Fruit fly (Drosophila melanogaster) whole organism, larva: Measurements from ENCODE around the gene Cchl.

ENCODE experiments used
- noc ChIP-seq: fragments of 200-800 bp; sonication (Bioruptor generic); optimal IDR thresholded peaks from 3 replicates; lab custom pipeline; 2019; ENCODE audit warnings: missing biosample characterization, mild to moderate bottlenecking, missing genetic modification characterization, moderate library complexity

Gene Cchl

DNA sequence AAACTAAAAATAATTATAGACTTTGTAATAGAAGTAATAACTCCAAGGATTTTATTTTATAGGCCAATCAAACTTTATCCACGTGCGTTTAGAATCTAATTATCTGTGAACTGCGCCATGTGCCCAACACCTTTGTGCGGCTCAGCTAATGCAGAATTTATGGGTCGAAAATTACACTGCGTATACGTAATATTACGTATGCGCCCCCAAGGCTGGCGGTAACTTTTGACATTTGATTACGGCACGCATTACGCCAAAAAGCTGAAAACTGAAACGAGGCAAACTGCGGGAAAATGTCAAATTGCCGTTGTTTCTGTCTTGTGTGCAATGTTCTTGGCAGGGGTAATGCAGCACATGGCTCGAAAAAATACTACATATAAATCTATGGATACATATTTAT is 35.7 kb downstream of the Cchl start:
- no peak for TF ChIP-seq noc (tag; lab: Kevin White, UChicago)

- no peak for TF ChIP-seq noc (tag; lab: Kevin White, UChicago)
These were observed 37.5 kb downstream of the Cchl start for dm6 chr3R:21989770-21990169.

DNA sequence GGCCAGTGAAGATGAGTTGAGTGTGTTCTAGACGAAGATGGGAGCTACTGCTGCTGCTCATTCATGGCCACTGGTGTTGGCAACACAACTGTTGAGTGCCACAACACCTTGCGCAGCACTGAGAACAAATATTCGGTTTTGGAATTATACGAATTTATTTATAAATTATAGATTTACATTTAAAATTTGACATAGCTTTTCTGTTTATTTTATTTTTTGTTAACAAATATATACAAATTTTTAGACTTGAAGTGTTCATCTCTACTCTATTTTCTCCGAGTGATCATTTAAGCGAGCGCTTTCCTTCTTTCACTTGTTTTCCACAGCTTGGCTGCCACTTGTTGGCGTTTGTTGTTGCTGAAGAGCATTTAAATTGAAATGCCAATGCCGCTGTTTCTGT is 39.7 kb downstream of the Cchl start:
- no peak for TF ChIP-seq noc (tag; lab: Kevin White, UChicago)

DNA sequence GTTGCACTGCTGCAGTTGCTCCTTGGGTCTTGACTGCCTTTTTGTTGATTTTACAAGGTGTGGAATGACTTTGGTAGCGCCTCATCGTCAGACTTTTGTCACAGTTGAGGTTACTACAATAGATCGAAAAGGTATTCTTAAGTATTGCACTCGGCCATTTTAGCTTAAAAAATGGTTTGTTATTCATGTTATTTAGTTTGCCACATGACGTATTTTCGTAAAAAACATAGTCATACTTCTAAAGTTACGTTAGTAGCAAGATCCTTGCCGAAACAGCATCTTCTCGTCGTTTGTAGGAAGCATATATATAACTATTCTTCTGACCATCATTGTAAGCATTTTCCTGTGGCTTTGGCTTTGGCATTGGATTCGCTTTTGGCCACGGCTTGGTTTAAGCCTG is 47.9 kb downstream of the Cchl start:
- TF ChIP-seq noc (tag; lab: Kevin White, UChicago): no peak

DNA sequence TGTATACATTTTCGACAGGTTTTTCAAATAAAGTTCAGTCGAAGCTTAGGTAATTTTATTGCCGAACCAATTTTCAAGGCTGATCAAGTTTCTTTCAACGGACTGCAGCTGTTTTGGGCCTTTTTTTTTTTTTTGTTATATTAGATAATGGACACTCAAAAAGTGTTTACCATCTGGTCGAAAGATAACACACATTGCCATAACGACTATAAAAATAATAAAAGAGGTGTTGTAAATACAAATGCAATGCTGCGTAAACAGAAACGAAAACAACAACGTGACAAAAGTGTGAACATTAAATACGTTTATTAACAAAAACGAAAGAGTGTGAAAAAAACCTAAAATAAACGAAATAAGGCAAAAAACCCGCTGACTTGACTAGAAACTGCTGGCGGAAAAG is 49.5 kb downstream of the Cchl start:
- TF ChIP-seq noc (tag; lab: Kevin White, UChicago): no peak

- TF ChIP-seq noc (tag; lab: Kevin White, UChicago): no peak
These were observed 50.3 kb downstream of the Cchl start for dm6 chr3R:21976954-21977353.

dm6 chr3R:21976355-21976858 is 50.9 kb downstream of the Cchl start:
- no peak for TF ChIP-seq noc (tag; lab: Kevin White, UChicago)
